Worm (Caenorhabditis elegans) whole organism, L2 larva: Measurements from ENCODE around the gene srg-48.

ENCODE experiments used
- ceh-16 ChIP-seq: fragments of 150-350 bp; optimal IDR thresholded peaks from 2 replicates; lab custom pipeline; 2014; ENCODE audit warnings: missing biosample characterization, missing genetic modification characterization
- mdl-1 ChIP-seq, 2 experiments: fragments of 150-350 bp in 1 of 2; sonication (generic microtip) in 1 of 2; optimal IDR thresholded peaks; 2 replicates each; lab custom pipeline; 2017; ENCODE audit warnings: missing biosample characterization in 2 of 2, missing genetic modification characterization in 2 of 2
- nhr-11 ChIP-seq: fragments of 150-350 bp; optimal IDR thresholded peaks from 2 replicates; lab custom pipeline; 2014; ENCODE audit warnings: missing biosample characterization, missing genetic modification characterization
- nhr-12 ChIP-seq: fragments of 150-350 bp; optimal IDR thresholded peaks from 2 replicates; lab custom pipeline; 2014; ENCODE audit warnings: missing biosample characterization, missing genetic modification characterization
- nhr-237 ChIP-seq: fragments of 150-350 bp; optimal IDR thresholded peaks from 2 replicates; lab custom pipeline; 2014; ENCODE audit warnings: missing biosample characterization, missing genetic modification characterization
- zag-1 ChIP-seq: fragments of 150-350 bp; optimal IDR thresholded peaks from 2 replicates; lab custom pipeline; 2014; ENCODE audit warnings: missing biosample characterization, missing genetic modification characterization

DNA sequence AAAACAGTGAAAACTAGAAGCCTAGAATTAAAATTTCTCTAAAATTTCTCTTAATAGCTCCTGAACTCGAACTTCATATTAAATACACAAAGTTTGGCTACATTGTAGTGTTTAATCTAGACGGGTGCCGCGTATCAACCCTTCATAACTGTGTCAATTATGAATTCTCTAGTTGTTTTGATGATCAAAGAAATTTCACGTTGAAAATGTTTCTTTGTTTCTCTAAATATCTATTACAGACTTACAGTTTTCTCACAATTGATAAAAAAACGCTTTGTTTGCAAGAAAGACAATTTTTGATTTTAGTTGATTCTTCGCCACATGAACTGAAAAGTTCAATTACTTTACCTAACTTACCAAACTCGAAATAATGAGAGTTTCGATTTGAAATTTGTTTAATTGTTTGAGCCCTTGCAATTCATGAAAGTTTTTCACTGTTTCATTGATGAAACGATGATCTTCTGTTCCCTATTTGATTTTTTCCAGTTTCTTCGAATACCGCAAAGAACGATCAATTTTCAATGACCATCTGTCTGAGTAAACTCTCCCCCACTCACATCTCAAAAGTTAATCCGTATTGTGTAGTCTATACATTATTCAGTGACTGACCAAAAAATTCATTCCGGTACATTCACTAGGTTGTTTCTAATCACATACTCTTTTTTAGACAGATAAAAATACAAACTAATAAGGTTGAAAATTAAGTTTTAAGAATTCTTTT, 25.4 kb upstream of the srg-48 start:
- TF ChIP-seq nhr-11, result no peak
- no peak for TF ChIP-seq nhr-12 (tag; lab: Kevin White, UChicago)
- TF ChIP-seq ceh-16 (tag; lab: Kevin White, UChicago), result no peak
- TF ChIP-seq zag-1, result no peak
- TF ChIP-seq mdl-1 (tag; optimal IDR thresholded peaks at IDR 0.05; lab: Kevin White, UChicago), result no peak
- TF ChIP-seq nhr-237, result no peak
